Fruit fly (Drosophila melanogaster) Kc167 (cell line): Measurements from ENCODE around the gene Drgx.

Source experiments
- insv ChIP-seq: fragments of >200 bp; optimal IDR thresholded peaks from 3 replicates; lab custom pipeline; 2018; ENCODE audit warnings: missing external identifiers
- ttk ChIP-seq: sonication (Bioruptor generic); optimal IDR thresholded peaks from 2 replicates; lab custom pipeline; 2017; ENCODE audit warnings: missing external identifiers

DNA sequence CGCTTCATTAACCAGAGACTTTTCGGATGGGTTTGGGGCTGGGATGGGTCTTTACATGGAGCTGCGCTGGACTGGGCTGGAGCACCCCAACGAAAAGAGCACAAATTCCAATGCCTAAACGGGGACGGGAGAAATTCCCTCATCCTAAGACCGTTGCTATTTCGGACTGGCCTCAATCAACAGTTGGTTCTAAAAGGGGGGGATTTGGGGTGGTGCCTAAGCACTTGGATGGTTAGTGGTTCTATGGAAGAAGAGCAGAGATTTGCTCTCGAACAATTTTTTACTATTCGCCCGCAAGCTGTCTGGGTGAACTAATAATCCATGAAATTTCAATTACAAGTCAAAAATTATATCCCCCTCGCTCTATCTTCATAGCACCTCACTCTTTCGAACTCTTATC lies 67.1 kb downstream of the Drgx start:
- TF ChIP-seq ttk (no peak), insv (lab: Kevin White, UChicago) (no peak)
